Worm (Caenorhabditis elegans) whole organism, L4/young adult: ENCODE data around the gene nhr-219.

Experiments used
- W03F9.2 ChIP-seq: fragments of 150-350 bp; optimal IDR thresholded peaks from 2 replicates; lab custom pipeline; 2014; ENCODE audit warnings: missing biosample characterization, missing genetic modification characterization
- dao-5 ChIP-seq: sonication (generic microtip); optimal IDR thresholded peaks from 2 replicates; lab custom pipeline; 2016; ENCODE audit warnings: missing genotype, missing genetic modification characterization, moderate library complexity, missing compliant biosample characterization
- him-1 ChIP-seq: sonication (generic microtip); optimal IDR thresholded peaks from 2 replicates; lab custom pipeline; 2016; ENCODE audit warnings: missing genotype, missing genetic modification reagents, missing genetic modification characterization, missing compliant biosample characterization

ce11 chrV:9013765-9014164 lies 47.8 kb upstream of the nhr-219 start, which contains the start of gene srh-201:
- no peak for TF ChIP-seq him-1 (tag; lab: Kevin White, UChicago)
- no peak for TF ChIP-seq W03F9.2 (tag; lab: Kevin White, UChicago)
- no peak for TF ChIP-seq dao-5 (tag; lab: Kevin White, UChicago)
